Worm (Caenorhabditis elegans) whole organism, mixed stage, embryonic: Measurements from ENCODE around the gene M05D6.1.

Experiments
- lin-13 ChIP-seq: fragments of 150-350 bp; optimal IDR thresholded peaks from 2 replicates; lab custom pipeline; 2014; ENCODE audit warnings: missing biosample characterization, missing genetic modification characterization
- mep-1 ChIP-seq: fragments of 150-350 bp; optimal IDR thresholded peaks from 2 replicates; lab custom pipeline; 2017; ENCODE audit warnings: missing biosample characterization, missing genetic modification reagents, missing genetic modification characterization, inconsistent platforms
- pha-4 ChIP-seq: fragments of 150-350 bp; optimal IDR thresholded peaks from 2 replicates; lab custom pipeline; 2018; ENCODE audit warnings: missing biosample characterization, missing genetic modification reagents, missing genetic modification characterization
- snpc-4 ChIP-seq: fragments of 150-350 bp; optimal IDR thresholded peaks from 2 replicates; lab custom pipeline; 2014; ENCODE audit warnings: missing biosample characterization, missing genetic modification characterization
- ztf-11 ChIP-seq: fragments of 150-350 bp; optimal IDR thresholded peaks from 2 replicates; lab custom pipeline; 2014; ENCODE audit warnings: missing biosample characterization, missing genetic modification characterization

DNA sequence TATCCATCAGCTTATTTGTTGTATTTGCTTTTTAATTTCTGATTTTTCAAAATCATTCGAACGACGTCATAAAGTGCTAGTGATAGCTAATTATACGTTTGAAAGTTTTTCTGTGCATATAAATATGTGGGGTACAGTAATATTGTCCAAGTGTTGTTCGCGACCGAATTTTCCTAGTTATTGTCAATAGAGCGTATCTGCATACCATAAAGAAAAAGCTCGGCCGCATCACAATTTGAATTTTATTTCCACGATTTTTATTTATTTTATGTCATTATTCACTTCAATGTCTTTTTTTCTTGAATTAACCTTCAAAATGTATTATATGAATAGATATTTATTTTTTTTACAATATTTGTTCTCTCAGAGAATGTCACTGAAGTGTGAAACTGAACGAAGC, 41.6 kb upstream of the M05D6.1 start, which contains the start of gene rnh-2:
- no peak for TF ChIP-seq lin-13 (tag; lab: Kevin White, UChicago)
- peak; percentile 78 for TF ChIP-seq pha-4 (tag; lab: Kevin White, UChicago)
- TF ChIP-seq mep-1 (tag; lab: Kevin White, UChicago): peak; percentile 47
- TF ChIP-seq ztf-11 (tag; lab: Kevin White, UChicago): no peak
- TF ChIP-seq snpc-4 (tag; lab: Kevin White, UChicago): no peak
